Worm (Caenorhabditis elegans): Measurements from ENCODE around the gene nhr-70.

Gene nhr-70

ce11 chrV:18616287-18616686, at the start of gene nhr-70:
nhr-70 (plus strand) TSS chrV:18616587.
- TF ChIP-seq hlh-15 (tag; optimal IDR thresholded peaks at IDR 0.05): no peak
- TF ChIP-seq hlh-8 (tag; optimal IDR thresholded peaks at IDR 0.05): no peak
- no peak for TF ChIP-seq ceh-22 (tag; optimal IDR thresholded peaks at IDR 0.05)
- TF ChIP-seq pqm-1 (tag; optimal IDR thresholded peaks at IDR 0.05): no peak
- TF ChIP-seq unc-55 (GFP tag; optimal IDR thresholded peaks at IDR 0.05): no peak
- no peak for TF ChIP-seq C08G9.2 (tag; optimal IDR thresholded peaks at IDR 0.05)
- no peak for TF ChIP-seq pat-9 (tag; optimal IDR thresholded peaks at IDR 0.05)
- no peak for TF ChIP-seq tbx-7 (tag; optimal IDR thresholded peaks at IDR 0.05)
- TF ChIP-seq ceh-24 (tag; optimal IDR thresholded peaks at IDR 0.05): no peak
- no peak for TF ChIP-seq ceh-45 (GFP tag; IDR thresholded peaks at IDR 0.05)
- TF ChIP-seq lin-11 (tag; optimal IDR thresholded peaks at IDR 0.05): no peak
- TF ChIP-seq ref-2 (tag; optimal IDR thresholded peaks at IDR 0.05): no peak
- no peak for TF ChIP-seq npax-4 (tag; optimal IDR thresholded peaks at IDR 0.05)
- TF ChIP-seq F13H6.1 (tag; optimal IDR thresholded peaks at IDR 0.05): no peak
- no peak for TF ChIP-seq ahr-1 (tag; optimal IDR thresholded peaks at IDR 0.05)
- TF ChIP-seq unc-42 (tag; optimal IDR thresholded peaks at IDR 0.05): no peak
- TF ChIP-seq ceh-19 (GFP tag; optimal IDR thresholded peaks at IDR 0.05): no peak
- TF ChIP-seq fkh-10 (GFP tag; optimal IDR thresholded peaks at IDR 0.05): no peak

- TF ChIP-seq lim-6 (tag; optimal IDR thresholded peaks at IDR 0.05) (no peak), eyg-1 (tag; optimal IDR thresholded peaks at IDR 0.05) (no peak), unc-3 (GFP tag; conservative IDR thresholded peaks at IDR 0.05) (no peak), unc-3 (tag; optimal IDR thresholded peaks at IDR 0.05) (no peak), nhr-232 (tag; optimal IDR thresholded peaks at IDR 0.05) (no peak), sox-2 (GFP tag; IDR thresholded peaks at IDR 0.05) (no peak), ceh-30 (tag; optimal IDR thresholded peaks at IDR 0.05) (no peak), nhr-11 (tag; optimal IDR thresholded peaks at IDR 0.05) (no peak), elt-2 (tag; optimal IDR thresholded peaks at IDR 0.05) (no peak), syd-9 (tag; optimal IDR thresholded peaks at IDR 0.05) (no peak), pha-4 (tag; optimal IDR thresholded peaks at IDR 0.05) (no peak), unc-55 (GFP tag; optimal IDR thresholded peaks at IDR 0.05) (no peak)
These were observed 46.9 kb upstream of the nhr-70 start for ce11 chrV:18569445-18569844.

ce11 chrV:18571533-18571932, 44.9 kb upstream of the nhr-70 start, which contains the start of gene Y51A2D.21:
Y51A2D.21 (plus strand) TSS chrV:18571833.
- no peak for TF ChIP-seq ceh-34 (tag; optimal IDR thresholded peaks at IDR 0.05)
- no peak for TF ChIP-seq Y22D7AL.16 (tag; optimal IDR thresholded peaks at IDR 0.05)
- no peak for TF ChIP-seq elt-2 (tag; optimal IDR thresholded peaks at IDR 0.05)
- no peak for TF ChIP-seq ceh-6 (GFP tag; optimal IDR thresholded peaks at IDR 0.05)
- no peak for TF ChIP-seq ceh-2 (tag; optimal IDR thresholded peaks at IDR 0.05)
- no peak for TF ChIP-seq elt-4 (tag; optimal IDR thresholded peaks at IDR 0.05)
- no peak for TF ChIP-seq nhr-11 (tag; optimal IDR thresholded peaks at IDR 0.05)
- TF ChIP-seq lin-11 (tag; optimal IDR thresholded peaks at IDR 0.05): no peak
- TF ChIP-seq hlh-13 (GFP tag; optimal IDR thresholded peaks at IDR 0.05): no peak
- TF ChIP-seq pax-1 (tag; optimal IDR thresholded peaks at IDR 0.05): no peak
- no peak for TF ChIP-seq dmd-4 (tag; optimal IDR thresholded peaks at IDR 0.05; ENCODE audit: borderline replicate concordance)
- TF ChIP-seq hlh-8 (tag; optimal IDR thresholded peaks at IDR 0.05): no peak
- TF ChIP-seq ceh-30 (tag; optimal IDR thresholded peaks at IDR 0.05): no peak
- TF ChIP-seq ztf-16 (tag; optimal IDR thresholded peaks at IDR 0.05): no peak
- no peak for TF ChIP-seq pag-3 (tag; optimal IDR thresholded peaks at IDR 0.05; ENCODE audit: borderline replicate concordance)
- no peak for TF ChIP-seq dve-1 (tag; optimal IDR thresholded peaks at IDR 0.05)

ce11 chrV:18573199-18573598, 43.2 kb upstream of the nhr-70 start:
- TF ChIP-seq ceh-24 (tag; optimal IDR thresholded peaks at IDR 0.05): no peak
- TF ChIP-seq nhr-11 (tag; optimal IDR thresholded peaks at IDR 0.05): no peak
- no peak for TF ChIP-seq ceh-2 (tag; optimal IDR thresholded peaks at IDR 0.05)
- TF ChIP-seq unc-86 (tag; optimal IDR thresholded peaks at IDR 0.05): no peak
- no peak for TF ChIP-seq lim-6 (tag; optimal IDR thresholded peaks at IDR 0.05)
- no peak for TF ChIP-seq unc-42 (tag; optimal IDR thresholded peaks at IDR 0.05)
- no peak for TF ChIP-seq ztf-16 (tag; optimal IDR thresholded peaks at IDR 0.05)
- no peak for TF ChIP-seq ceh-30 (tag; optimal IDR thresholded peaks at IDR 0.05)
- no peak for TF ChIP-seq ceh-6 (GFP tag; optimal IDR thresholded peaks at IDR 0.05)
- TF ChIP-seq nfya-1 (tag; optimal IDR thresholded peaks at IDR 0.05): no peak
- no peak for TF ChIP-seq unc-3 (GFP tag; conservative IDR thresholded peaks at IDR 0.05)
- TF ChIP-seq unc-3 (tag; optimal IDR thresholded peaks at IDR 0.05): no peak
- no peak for TF ChIP-seq dve-1 (tag; optimal IDR thresholded peaks at IDR 0.05)

Measured in whole organism, late embryonic.